Fruit fly (Drosophila melanogaster) whole organism, prepupa: Measurements from ENCODE around the gene CG6933.

Source experiments
- Blimp-1 ChIP-seq: fragments of 200-800 bp; sonication (Bioruptor generic); optimal IDR thresholded peaks from 3 replicates; lab custom pipeline; 2017; ENCODE audit warnings: missing biosample characterization, missing genetic modification characterization, mild to moderate bottlenecking, moderate library complexity, missing genetic modification reagents
- CG11294 ChIP-seq: fragments of 200-800 bp; sonication (Bioruptor generic); IDR thresholded peaks from 2 replicates; pipeline ENCODE4 v1.3.6; 2022; ENCODE audit warnings: missing biosample characterization, missing genetic modification characterization
- CG11762 ChIP-seq: fragments of 200-800 bp; sonication (Bioruptor generic); optimal IDR thresholded peaks from 3 replicates; lab custom pipeline; 2016; ENCODE audit warnings: missing biosample characterization, missing genetic modification characterization; ENCODE audit not compliant: insufficient read depth
- CG11902 ChIP-seq: fragments of 200-800 bp; sonication (Bioruptor generic); optimal IDR thresholded peaks from 3 replicates; lab custom pipeline; 2016; ENCODE audit warnings: missing biosample characterization, missing genetic modification characterization
- CG1621 ChIP-seq: fragments of 200-800 bp; sonication (Bioruptor generic); optimal IDR thresholded peaks from 3 replicates; lab custom pipeline; 2018; ENCODE audit warnings: missing biosample characterization, mild to moderate bottlenecking, missing genetic modification characterization
- CG16779 ChIP-seq: fragments of 200-800 bp; sonication (Bioruptor generic); optimal IDR thresholded peaks from 3 replicates; lab custom pipeline; 2017; ENCODE audit warnings: missing biosample characterization, mild to moderate bottlenecking, missing genetic modification characterization
- CG3032 ChIP-seq: fragments of 200-800 bp; optimal IDR thresholded peaks from 2 replicates; lab custom pipeline; 2019; ENCODE audit warnings: missing biosample characterization, mild to moderate bottlenecking, missing genetic modification characterization, moderate library complexity
- CG31627 ChIP-seq: fragments of 200-800 bp; sonication (Bioruptor generic); optimal IDR thresholded peaks from 3 replicates; lab custom pipeline; 2016; ENCODE audit warnings: missing biosample characterization, missing genetic modification characterization
- CG32006 ChIP-seq: fragments of 200-800 bp; sonication (Bioruptor generic); optimal IDR thresholded peaks from 3 replicates; lab custom pipeline; 2017; ENCODE audit warnings: missing biosample characterization, mild to moderate bottlenecking, missing genetic modification characterization
- CG34406 ChIP-seq: fragments of 200-800 bp; sonication (Bioruptor generic); optimal IDR thresholded peaks from 3 replicates; lab custom pipeline; 2016; ENCODE audit warnings: missing biosample characterization, missing genetic modification characterization
- CG3919 ChIP-seq: fragments of 200-800 bp; sonication (Bioruptor generic); optimal IDR thresholded peaks from 3 replicates; lab custom pipeline; 2016; ENCODE audit warnings: missing biosample characterization, missing genetic modification characterization
- CG6163 ChIP-seq: fragments of 200-800 bp; sonication (Bioruptor generic); IDR thresholded peaks from 3 replicates; pipeline ENCODE4 v1.3.6; 2022; ENCODE audit warnings: missing biosample characterization, missing genetic modification characterization
- CG6792 ChIP-seq: fragments of 200-800 bp; sonication (Bioruptor generic); optimal IDR thresholded peaks from 3 replicates; lab custom pipeline; 2016; ENCODE audit warnings: missing biosample characterization, missing genetic modification characterization
- CG6808 ChIP-seq: fragments of 200-800 bp; sonication (Bioruptor generic); optimal IDR thresholded peaks from 3 replicates; lab custom pipeline; 2017; ENCODE audit warnings: missing biosample characterization, missing genetic modification characterization, mild to moderate bottlenecking, moderate library complexity, missing genetic modification reagents
- CG6854 ChIP-seq: fragments of 200-800 bp; sonication (Bioruptor generic); optimal IDR thresholded peaks from 2 replicates; lab custom pipeline; 2017; ENCODE audit warnings: missing biosample characterization, mild to moderate bottlenecking, missing genetic modification characterization
- CG7368 ChIP-seq: fragments of 200-800 bp; sonication (Bioruptor generic); optimal IDR thresholded peaks from 3 replicates; lab custom pipeline; 2016; ENCODE audit warnings: missing biosample characterization, missing genetic modification characterization
- CG8119 ChIP-seq: fragments of 200-800 bp; sonication (Bioruptor generic); IDR thresholded peaks from 3 replicates; pipeline ENCODE4 v1.3.6; 2022; ENCODE audit warnings: missing biosample characterization, missing genetic modification characterization
- CG8319 ChIP-seq: fragments of 200-800 bp; sonication (Bioruptor generic); optimal IDR thresholded peaks from 3 replicates; lab custom pipeline; 2016; ENCODE audit warnings: missing biosample characterization, missing genetic modification characterization
- CG8632 ChIP-seq: fragments of 200-800 bp; sonication (Bioruptor generic); optimal IDR thresholded peaks from 3 replicates; lab custom pipeline; 2016; ENCODE audit warnings: missing biosample characterization, missing genetic modification characterization
- CG9139 ChIP-seq: fragments of 200-800 bp; sonication (Bioruptor generic); optimal IDR thresholded peaks from 3 replicates; lab custom pipeline; 2017; ENCODE audit warnings: missing biosample characterization, mild to moderate bottlenecking, missing genetic modification characterization
- Eip75B ChIP-seq: fragments of 200-800 bp; sonication (Bioruptor generic); optimal IDR thresholded peaks from 3 replicates; lab custom pipeline; 2016; ENCODE audit warnings: missing biosample characterization, missing genetic modification characterization
- Eip78C ChIP-seq: fragments of 200-800 bp; sonication (Bioruptor generic); peaks from one replicate; lab custom pipeline; 2016; ENCODE audit warnings: missing biosample characterization, missing genetic modification characterization
- Eip93F ChIP-seq: fragments of 200-800 bp; sonication (Bioruptor generic); optimal IDR thresholded peaks from 2 replicates; lab custom pipeline; 2016; ENCODE audit warnings: missing biosample characterization, mild to moderate bottlenecking, missing genetic modification characterization
- Ets21C ChIP-seq: fragments of 200-800 bp; sonication (Bioruptor generic); optimal IDR thresholded peaks from 3 replicates; lab custom pipeline; 2016; ENCODE audit warnings: missing biosample characterization, missing genetic modification characterization
- Gug ChIP-seq: fragments of 200-800 bp; sonication (Bioruptor generic); IDR thresholded peaks from 2 replicates; pipeline ENCODE4 v1.3.6; 2022; ENCODE audit warnings: missing biosample characterization, missing genetic modification characterization
- Hr38 ChIP-seq: sonication (Bioruptor generic); optimal IDR thresholded peaks from 2 replicates; lab custom pipeline; 2016; ENCODE audit warnings: missing biosample characterization, missing genetic modification characterization
- Hr39 ChIP-seq: fragments of 200-800 bp; sonication (Bioruptor generic); optimal IDR thresholded peaks from 2 replicates; lab custom pipeline; 2016; ENCODE audit warnings: missing biosample characterization, missing genetic modification characterization
- Hr4 ChIP-seq: fragments of 200-800 bp; sonication (Bioruptor generic); optimal IDR thresholded peaks from 3 replicates; lab custom pipeline; 2016; ENCODE audit warnings: missing biosample characterization, missing genetic modification characterization
- Lpt ChIP-seq: fragments of 200-800 bp; sonication (Bioruptor generic); optimal IDR thresholded peaks from 3 replicates; lab custom pipeline; 2016; ENCODE audit warnings: missing biosample characterization, missing genetic modification characterization
- Sox102F ChIP-seq: fragments of 200-800 bp; sonication (Bioruptor generic); optimal IDR thresholded peaks from 2 replicates; lab custom pipeline; 2016; ENCODE audit warnings: missing biosample characterization, mild to moderate bottlenecking, missing genetic modification characterization
- Sox14 ChIP-seq: fragments of 200-800 bp; sonication (Bioruptor generic); optimal IDR thresholded peaks from 3 replicates; lab custom pipeline; 2016; ENCODE audit warnings: missing biosample characterization, missing genetic modification characterization
- Sox15 ChIP-seq: fragments of 200-800 bp; sonication (Bioruptor generic); optimal IDR thresholded peaks from 3 replicates; lab custom pipeline; 2016; ENCODE audit warnings: missing biosample characterization, missing genetic modification characterization
- achi ChIP-seq: fragments of 200-800 bp; sonication (Bioruptor generic); optimal IDR thresholded peaks from 3 replicates; lab custom pipeline; 2016; ENCODE audit warnings: missing biosample characterization, missing genetic modification characterization
- acj6 ChIP-seq: fragments of 200-800 bp; sonication (Bioruptor generic); optimal IDR thresholded peaks from 3 replicates; lab custom pipeline; 2016; ENCODE audit warnings: missing biosample characterization, missing genetic modification characterization
- dac ChIP-seq: fragments of 200-800 bp; sonication (Bioruptor generic); optimal IDR thresholded peaks from 2 replicates; lab custom pipeline; 2017; ENCODE audit warnings: missing biosample characterization, mild to moderate bottlenecking, missing genetic modification characterization
- eg ChIP-seq: fragments of 200-800 bp; sonication (Bioruptor generic); IDR thresholded peaks from 3 replicates; pipeline ENCODE4 v1.3.6; 2022; ENCODE audit warnings: missing biosample characterization, missing genetic modification characterization
- esn ChIP-seq: fragments of 200-800 bp; sonication (Bioruptor generic); optimal IDR thresholded peaks from 2 replicates; lab custom pipeline; 2016; ENCODE audit warnings: missing biosample characterization, mild to moderate bottlenecking, missing genetic modification characterization, moderate library complexity
- fkh ChIP-seq: fragments of 200-800 bp; sonication (Bioruptor generic); optimal IDR thresholded peaks from 3 replicates; lab custom pipeline; 2017; ENCODE audit warnings: missing biosample characterization, mild to moderate bottlenecking, missing genetic modification characterization, moderate library complexity
- lz ChIP-seq: fragments of 200-800 bp; sonication (Bioruptor generic); optimal IDR thresholded peaks from 3 replicates; lab custom pipeline; 2016; ENCODE audit warnings: missing biosample characterization, missing genetic modification characterization
- net ChIP-seq: fragments of 200-800 bp; sonication (Bioruptor generic); optimal IDR thresholded peaks from 3 replicates; lab custom pipeline; 2016; ENCODE audit warnings: missing biosample characterization, missing genetic modification characterization
- pdm3 ChIP-seq: fragments of 200-800 bp; sonication (Bioruptor generic); optimal IDR thresholded peaks from 3 replicates; lab custom pipeline; 2016; ENCODE audit warnings: missing biosample characterization, missing genetic modification characterization
- salr ChIP-seq, 2 experiments: fragments of 200-800 bp; sonication (Bioruptor generic); optimal IDR thresholded peaks; 3 replicates each; lab custom pipeline; 2016 to 2018; ENCODE audit warnings: missing biosample characterization in 2 of 2, missing genetic modification characterization in 2 of 2, mild to moderate bottlenecking in 1 of 2
- ss ChIP-seq, 2 experiments: fragments of 200-800 bp; sonication (Bioruptor generic); optimal IDR thresholded peaks; 2 replicates in 1 of 2; 3 replicates in 1 of 2; lab custom pipeline; 2017 to 2018; ENCODE audit warnings: mild to moderate bottlenecking in 2 of 2, missing biosample characterization in 2 of 2, missing genetic modification characterization in 2 of 2, moderate library complexity in 1 of 2
- vri ChIP-seq: fragments of 200-800 bp; sonication (Bioruptor generic); optimal IDR thresholded peaks from 3 replicates; lab custom pipeline; 2016; ENCODE audit warnings: missing biosample characterization, mild to moderate bottlenecking, missing genetic modification characterization

CG6933 gene

dm6 chr3L:20247513-20248173, 27.4 kb upstream of the CG6933 start, which contains the start of gene rdgC (continued):
- TF ChIP-seq eg (peak; percentile 97), CG6792 (GFP tag; lab: Kevin White, UChicago) (peak; percentile 88), acj6 (GFP tag; lab: Kevin White, UChicago) (peak; percentile 92), CG8319 (GFP tag; lab: Kevin White, UChicago) (peak; percentile 80), Eip75B (GFP tag; lab: Kevin White, UChicago) (peak; percentile 94), salr (GFP tag; optimal IDR thresholded peaks at IDR 0.05; lab: Kevin White, UChicago) (peak; percentile 84 to 86), ss (GFP tag; optimal IDR thresholded peaks at IDR 0.05; lab: Kevin White, UChicago) (peak; percentile 72 to 84), CG31627 (GFP tag; lab: Kevin White, UChicago) (peak; percentile 91), CG11902 (GFP tag; lab: Kevin White, UChicago) (peak; percentile 78), Sox14 (GFP tag; lab: Kevin White, UChicago) (peak; percentile 90), CG34406 (peak; percentile 87), net (GFP tag; lab: Kevin White, UChicago) (peak; percentile 91), Eip78C (GFP tag; lab: Kevin White, UChicago) (peak; percentile 97), Lpt (GFP tag; lab: Kevin White, UChicago) (peak; percentile 85), Ets21C (peak; percentile 82), CG32006 (GFP tag; lab: Kevin White, UChicago) (peak; percentile 92), lz (GFP tag; lab: Kevin White, UChicago) (peak; percentile 89), Hr4 (peak; percentile 95), Gug (GFP tag; lab: Robert Waterston, UW) (peak; percentile 96), CG9139 (GFP tag; lab: Kevin White, UChicago) (peak; percentile 64), Sox15 (GFP tag; lab: Kevin White, UChicago) (peak; percentile 82), CG6854 (no peak)

- TF ChIP-seq CG11902 (GFP tag; lab: Kevin White, UChicago), result no peak
- TF ChIP-seq Hr39 (GFP tag; lab: Kevin White, UChicago), result peak; percentile 33
- peak; percentile 71 for TF ChIP-seq CG32006 (GFP tag; lab: Kevin White, UChicago)
- peak; percentile 68 for TF ChIP-seq eg
- TF ChIP-seq CG34406, result peak; percentile 67
- peak; percentile 4 for TF ChIP-seq vri (GFP tag; lab: Kevin White, UChicago)
- peak; percentile 4 for TF ChIP-seq CG8319 (GFP tag; lab: Kevin White, UChicago)
- TF ChIP-seq CG3919 (GFP tag; lab: Kevin White, UChicago), result peak; percentile 58
- TF ChIP-seq CG8119 (GFP tag; lab: Robert Waterston, UW), result peak; percentile 58; the same call in 2 of the 3 replicates
- no peak for TF ChIP-seq Hr38 (GFP tag; lab: Kevin White, UChicago)
- peak; percentile 67 for TF ChIP-seq CG8632 (GFP tag; lab: Kevin White, UChicago)
- peak; percentile 83 for TF ChIP-seq Eip78C (GFP tag; lab: Kevin White, UChicago)
- TF ChIP-seq CG6163 (GFP tag; lab: Robert Waterston, UW), result peak; percentile 61
- peak; percentile 64 for TF ChIP-seq pdm3 (GFP tag; lab: Kevin White, UChicago)
- peak; percentile 3 for TF ChIP-seq Sox14 (GFP tag; lab: Kevin White, UChicago)
- peak; percentile 36 for TF ChIP-seq Sox15 (GFP tag; lab: Kevin White, UChicago)
- no peak for TF ChIP-seq CG16779 (tag; lab: Kevin White, UChicago)
- peak; percentile 50 for TF ChIP-seq Eip75B (GFP tag; lab: Kevin White, UChicago)
- no peak for TF ChIP-seq CG1621
- peak; percentile 9 for TF ChIP-seq CG11762 (GFP tag; lab: Kevin White, UChicago)
- TF ChIP-seq CG11294 (GFP tag; lab: Robert Waterston, UW), result peak; percentile 29; the same call in 1 of the 2 replicates
- peak; percentile 63 for TF ChIP-seq achi
- peak; percentile 64 for TF ChIP-seq CG3032
- TF ChIP-seq esn (GFP tag; lab: Kevin White, UChicago), result peak; percentile 69
- no peak for TF ChIP-seq dac (GFP tag; lab: Kevin White, UChicago)
- peak; percentile 8 for TF ChIP-seq Eip93F (GFP tag; lab: Kevin White, UChicago)
- peak; percentile 22 for TF ChIP-seq CG7368
- TF ChIP-seq Hr4, result peak; percentile 60
- peak in 1 of 2 experiments; percentile 52 for TF ChIP-seq ss (GFP tag; optimal IDR thresholded peaks at IDR 0.05; lab: Kevin White, UChicago)
- no peak for TF ChIP-seq Blimp-1
- TF ChIP-seq CG31627 (GFP tag; lab: Kevin White, UChicago), result peak; percentile 46
- peak; percentile 52 for TF ChIP-seq Sox102F (GFP tag; lab: Kevin White, UChicago)
- peak; percentile 2 for TF ChIP-seq CG6808 (GFP tag; lab: Kevin White, UChicago)
- TF ChIP-seq fkh (GFP tag; lab: Kevin White, UChicago), result no peak
Measured at dm6 chr3L:20241987-20242982, 22.1 kb upstream of the CG6933 start.
